Fruit fly (Drosophila melanogaster) whole organism, embryonic: ENCODE results near the gene Nf1.

Source experiments
- Asciz ChIP-seq: fragments of 200-800 bp; sonication (Bioruptor generic); optimal IDR thresholded peaks from 2 replicates; lab custom pipeline; 2017; ENCODE audit warnings: missing biosample characterization, mild to moderate bottlenecking, missing genetic modification characterization, missing genetic modification reagents
- CG11247 ChIP-seq: fragments of 200-800 bp; sonication (Bioruptor generic); IDR thresholded peaks from 2 replicates; pipeline ENCODE4 v1.3.6; 2022; ENCODE audit warnings: missing biosample characterization, missing genetic modification characterization
- CG11504 ChIP-seq: fragments of 200-800 bp; sonication (Bioruptor generic); optimal IDR thresholded peaks from 3 replicates; lab custom pipeline; 2019; ENCODE audit warnings: missing biosample characterization, mild to moderate bottlenecking, missing genetic modification characterization, moderate library complexity
- CG12299 ChIP-seq: fragments of 200-800 bp; sonication (Bioruptor generic); optimal IDR thresholded peaks from 2 replicates; lab custom pipeline; 2018; ENCODE audit warnings: missing biosample characterization, mild to moderate bottlenecking, missing genetic modification characterization
- CG1233 ChIP-seq: fragments of 200-800 bp; sonication (Bioruptor generic); optimal IDR thresholded peaks from 4 replicates; lab custom pipeline; 2018; ENCODE audit warnings: missing biosample characterization, mild to moderate bottlenecking, missing genetic modification characterization
- CG13287 ChIP-seq: fragments of 200-800 bp; sonication (Bioruptor generic); IDR thresholded peaks from 2 replicates; pipeline ENCODE4 v1.3.6; 2022; ENCODE audit warnings: missing biosample characterization, missing genetic modification characterization; ENCODE audit not compliant: partially characterized antibody
- CG2129 ChIP-seq: fragments of 200-800 bp; sonication (Bioruptor generic); IDR thresholded peaks from 2 replicates; pipeline ENCODE4 v1.3.6; 2022; ENCODE audit warnings: missing biosample characterization, missing genetic modification characterization; ENCODE audit not compliant: partially characterized antibody
- CG30403 ChIP-seq: fragments of 200-800 bp; sonication (Bioruptor generic); optimal IDR thresholded peaks from 3 replicates; lab custom pipeline; 2016; ENCODE audit warnings: missing biosample characterization, missing genetic modification characterization
- CG31441 ChIP-seq: fragments of 200-800 bp; sonication (Bioruptor generic); IDR thresholded peaks from 2 replicates; pipeline ENCODE4 v1.3.6; 2022; ENCODE audit warnings: missing biosample characterization, missing genetic modification characterization
- CG32772 ChIP-seq: fragments of 200-800 bp; sonication (Bioruptor generic); IDR thresholded peaks from 2 replicates; pipeline ENCODE4 v1.3.6; 2022; ENCODE audit warnings: missing biosample characterization, missing genetic modification characterization
- CG4328 ChIP-seq: fragments of 200-800 bp; sonication (Bioruptor generic); optimal IDR thresholded peaks from 3 replicates; lab custom pipeline; 2017; ENCODE audit warnings: missing biosample characterization, missing genetic modification reagents, missing genetic modification characterization
- CG4404 ChIP-seq: fragments of 200-800 bp; sonication (Bioruptor generic); IDR thresholded peaks from 2 replicates; pipeline ENCODE4 v1.3.6; 2022; ENCODE audit warnings: missing biosample characterization, missing genetic modification characterization
- CG4707 ChIP-seq: fragments of 200-800 bp; sonication (Bioruptor generic); optimal IDR thresholded peaks from 2 replicates; lab custom pipeline; 2018; ENCODE audit warnings: missing biosample characterization, mild to moderate bottlenecking, missing genetic modification characterization, moderate library complexity
- CG9817 ChIP-seq: fragments of 200-800 bp; sonication (Bioruptor generic); optimal IDR thresholded peaks from 2 replicates; lab custom pipeline; 2018; ENCODE audit warnings: missing biosample characterization, mild to moderate bottlenecking, missing genetic modification characterization, moderate library complexity
- Dek ChIP-seq: fragments of 200-800 bp; sonication (Bioruptor generic); optimal IDR thresholded peaks from 3 replicates; lab custom pipeline; 2019; ENCODE audit warnings: missing biosample characterization, mild to moderate bottlenecking, missing genetic modification characterization, moderate library complexity
- Dref ChIP-seq: fragments of 200-800 bp; sonication (Bioruptor generic); IDR thresholded peaks from 2 replicates; pipeline ENCODE4 v1.3.6; 2022; ENCODE audit warnings: missing biosample characterization, missing genetic modification characterization
- Ets97D ChIP-seq: fragments of 200-800 bp; sonication (Bioruptor generic); optimal IDR thresholded peaks from 3 replicates; lab custom pipeline; 2016; ENCODE audit warnings: missing biosample characterization, missing genetic modification characterization
- HLH4C ChIP-seq: fragments of 200-800 bp; sonication (Bioruptor generic); IDR thresholded peaks from 3 replicates; pipeline ENCODE4 v1.3.6; 2022; ENCODE audit warnings: missing biosample characterization, missing genetic modification characterization; ENCODE audit not compliant: partially characterized antibody
- HmgD ChIP-seq: fragments of 200-800 bp; sonication (Bioruptor generic); optimal IDR thresholded peaks from 3 replicates; lab custom pipeline; 2016; ENCODE audit warnings: missing biosample characterization, missing genetic modification characterization
- Mes4 ChIP-seq: fragments of 200-800 bp; sonication (Bioruptor generic); optimal IDR thresholded peaks from 2 replicates; lab custom pipeline; 2016; ENCODE audit warnings: missing biosample characterization, missing genetic modification characterization
- NFAT ChIP-seq: fragments of 200-800 bp; sonication (Bioruptor generic); IDR thresholded peaks from 2 replicates; pipeline ENCODE4 v1.3.6; 2022; ENCODE audit warnings: missing biosample characterization, missing genetic modification characterization
- Nf-YA ChIP-seq: fragments of 200-800 bp; sonication (Bioruptor generic); IDR thresholded peaks from 2 replicates; pipeline ENCODE4 v1.3.6; 2022; ENCODE audit warnings: missing biosample characterization, missing genetic modification characterization
- Nf-YC ChIP-seq: fragments of 200-800 bp; optimal IDR thresholded peaks from 3 replicates; lab custom pipeline; 2019; ENCODE audit warnings: missing biosample characterization, mild to moderate bottlenecking, missing genetic modification characterization, moderate library complexity
- NfI ChIP-seq: fragments of 200-800 bp; sonication (Bioruptor generic); optimal IDR thresholded peaks from 3 replicates; lab custom pipeline; 2018; ENCODE audit warnings: missing biosample characterization, mild to moderate bottlenecking, missing genetic modification characterization, moderate library complexity
- PHDP ChIP-seq: fragments of 200-800 bp; sonication (Bioruptor generic); optimal IDR thresholded peaks from 3 replicates; lab custom pipeline; 2018; ENCODE audit warnings: missing biosample characterization, mild to moderate bottlenecking, missing genetic modification characterization, moderate library complexity
- Ssrp ChIP-seq: fragments of 200-800 bp; sonication (Bioruptor generic); optimal IDR thresholded peaks from 2 replicates; lab custom pipeline; 2018; ENCODE audit warnings: missing biosample characterization, mild to moderate bottlenecking, missing genetic modification characterization, moderate library complexity
- TFAM ChIP-seq: fragments of 200-800 bp; sonication (Bioruptor generic); optimal IDR thresholded peaks from 2 replicates; lab custom pipeline; 2017; ENCODE audit warnings: missing biosample characterization, missing genetic modification characterization, inconsistent platforms
- Trl ChIP-seq, 3 experiments: fragments of >200 bp in 2 of 3; fragments of 200-800 bp in 1 of 3; sonication (Bioruptor generic) in 1 of 3; optimal IDR thresholded peaks; 2 replicates in 1 of 3; 3 replicates in 2 of 3; lab custom pipeline; 2016 to 2017; ENCODE audit warnings: missing biosample characterization in 1 of 3, missing genetic modification characterization in 1 of 3
- abd-A ChIP-seq: fragments of 200-800 bp; sonication (Bioruptor generic); optimal IDR thresholded peaks from 3 replicates; lab custom pipeline; 2019; ENCODE audit warnings: missing biosample characterization, mild to moderate bottlenecking, missing genetic modification characterization, moderate library complexity
- bbx ChIP-seq: fragments of 200-800 bp; sonication (Bioruptor generic); IDR thresholded peaks from 2 replicates; pipeline ENCODE4 v1.3.6; 2022; ENCODE audit warnings: missing biosample characterization, missing genetic modification characterization; ENCODE audit not compliant: partially characterized antibody
- chn ChIP-seq: fragments of 200-800 bp; sonication (Bioruptor generic); optimal IDR thresholded peaks from 2 replicates; lab custom pipeline; 2016; ENCODE audit warnings: missing biosample characterization, missing genetic modification characterization
- crp ChIP-seq, 2 experiments: fragments of 200-800 bp; sonication (Bioruptor generic); optimal IDR thresholded peaks; 2 replicates in 1 of 2; 3 replicates in 1 of 2; lab custom pipeline; 2017; ENCODE audit warnings: missing biosample characterization in 2 of 2, missing genetic modification characterization in 2 of 2, mild to moderate bottlenecking in 1 of 2, moderate library complexity in 1 of 2
- da ChIP-seq: fragments of 200-800 bp; sonication (Bioruptor generic); optimal IDR thresholded peaks from 2 replicates; lab custom pipeline; 2016; ENCODE audit warnings: missing biosample characterization, missing genetic modification characterization
- dysf ChIP-seq: fragments of 200-800 bp; sonication (Bioruptor generic); IDR thresholded peaks from 3 replicates; pipeline ENCODE4 v1.3.6; 2022; ENCODE audit warnings: missing biosample characterization, missing genetic modification characterization
- ewg ChIP-seq: fragments of 200-800 bp; sonication (Bioruptor generic); optimal IDR thresholded peaks from 3 replicates; lab custom pipeline; 2017; ENCODE audit warnings: mild to moderate bottlenecking, missing biosample characterization, missing genetic modification reagents, missing genetic modification characterization
- gt ChIP-seq: fragments of 200-800 bp; sonication (Bioruptor generic); IDR thresholded peaks from 2 replicates; pipeline ENCODE4 v1.3.6; 2022; ENCODE audit warnings: missing biosample characterization, missing genetic modification characterization
- inv ChIP-seq: fragments of 200-800 bp; sonication (Bioruptor generic); IDR thresholded peaks from 2 replicates; pipeline ENCODE4 v1.3.6; 2022; ENCODE audit warnings: missing biosample characterization, missing genetic modification characterization; ENCODE audit not compliant: partially characterized antibody
- jigr1 ChIP-seq: fragments of 200-800 bp; sonication (Bioruptor generic); IDR thresholded peaks from 3 replicates; pipeline ENCODE4 v1.3.6; 2022; ENCODE audit warnings: missing biosample characterization, missing genetic modification characterization
- knrl ChIP-seq: fragments of 200-800 bp; sonication (Bioruptor generic); IDR thresholded peaks from 3 replicates; pipeline ENCODE4 v1.3.6; 2022; ENCODE audit warnings: missing biosample characterization, missing genetic modification characterization; ENCODE audit not compliant: partially characterized antibody
- lilli ChIP-seq: fragments of 200-800 bp; sonication (Bioruptor generic); optimal IDR thresholded peaks from 3 replicates; lab custom pipeline; 2016; ENCODE audit warnings: missing biosample characterization, missing genetic modification characterization
- luna ChIP-seq: fragments of 200-800 bp; sonication (Bioruptor generic); optimal IDR thresholded peaks from 2 replicates; lab custom pipeline; 2016; ENCODE audit warnings: missing biosample characterization, missing genetic modification characterization
- nerfin-2 ChIP-seq: fragments of 200-800 bp; sonication (Bioruptor generic); IDR thresholded peaks from 2 replicates; pipeline ENCODE4 v1.3.6; 2022; ENCODE audit warnings: missing biosample characterization, missing genetic modification characterization; ENCODE audit not compliant: partially characterized antibody
- pb ChIP-seq: fragments of 200-800 bp; sonication (Bioruptor generic); optimal IDR thresholded peaks from 3 replicates; lab custom pipeline; 2016; ENCODE audit warnings: missing biosample characterization, missing genetic modification characterization
- phol ChIP-seq: fragments of 200-800 bp; sonication (Bioruptor generic); optimal IDR thresholded peaks from 3 replicates; lab custom pipeline; 2018; ENCODE audit warnings: missing biosample characterization, mild to moderate bottlenecking, missing genetic modification characterization, moderate library complexity
- ro ChIP-seq: fragments of 200-800 bp; sonication (Bioruptor generic); IDR thresholded peaks from 2 replicates; pipeline ENCODE4 v1.3.6; 2022; ENCODE audit warnings: missing biosample characterization, missing genetic modification characterization
- seq ChIP-seq: fragments of 200-800 bp; sonication (Bioruptor generic); IDR thresholded peaks from 2 replicates; pipeline ENCODE4 v1.3.6; 2022; ENCODE audit warnings: missing biosample characterization, missing genetic modification characterization
- slp2 ChIP-seq: fragments of 200-800 bp; sonication (Bioruptor generic); optimal IDR thresholded peaks from 2 replicates; lab custom pipeline; 2016; ENCODE audit warnings: missing biosample characterization, missing genetic modification characterization
- so ChIP-seq: fragments of 200-800 bp; sonication (Bioruptor generic); IDR thresholded peaks from 3 replicates; pipeline ENCODE4 v1.3.6; 2022; ENCODE audit warnings: missing biosample characterization, missing genetic modification characterization
- sr ChIP-seq: fragments of 200-800 bp; sonication (Bioruptor generic); IDR thresholded peaks from 3 replicates; pipeline ENCODE4 v1.3.6; 2022; ENCODE audit warnings: missing biosample characterization, missing genetic modification characterization
- vnd ChIP-seq: fragments of 200-800 bp; sonication (Bioruptor generic); IDR thresholded peaks from 3 replicates; pipeline ENCODE4 v1.3.6; 2022; ENCODE audit warnings: missing biosample characterization, missing genetic modification characterization; ENCODE audit not compliant: partially characterized antibody
- zfh2 ChIP-seq: fragments of 200-800 bp; sonication (Bioruptor generic); optimal IDR thresholded peaks from 2 replicates; lab custom pipeline; 2016; ENCODE audit warnings: missing biosample characterization, missing genetic modification characterization

Gene Nf1

DNA sequence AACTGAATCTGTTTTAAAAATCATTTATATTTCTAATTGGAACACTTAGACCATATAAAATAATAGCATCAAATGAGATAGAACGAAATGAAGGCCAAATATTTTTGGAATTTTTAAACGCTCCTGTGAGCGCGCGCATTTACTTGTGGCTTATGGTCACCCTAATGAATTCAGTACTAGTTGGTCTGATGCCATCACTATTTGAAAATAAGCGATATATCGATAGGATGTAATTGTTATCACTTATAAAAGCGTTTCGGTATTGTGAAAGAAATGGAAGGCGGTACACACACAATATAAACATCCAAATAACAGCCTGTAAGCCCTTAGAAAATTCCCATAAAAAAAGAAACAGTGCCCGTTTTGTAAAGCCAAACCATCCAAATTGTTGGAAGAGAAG, at the start of gene Nf1:
Gene Nf1, plus strand, starts transcription at position 280 of the 400 bp plus-strand sequence.
- TF ChIP-seq dysf (GFP tag; lab: Robert Waterston, UW) (no peak), Asciz (GFP tag; lab: Kevin White, UChicago) (no peak), jigr1 (GFP tag; lab: Robert Waterston, UW) (no peak), knrl (GFP tag; lab: Robert Waterston, UW) (peak; percentile 85), abd-A (tag; lab: Kevin White, UChicago) (no peak), pb (GFP tag; lab: Kevin White, UChicago) (no peak), sr (GFP tag; lab: Robert Waterston, UW) (no peak), CG13287 (GFP tag; lab: Robert Waterston, UW) (peak; percentile 90), ewg (no peak), seq (GFP tag; lab: Robert Waterston, UW) (no peak), gt (GFP tag; lab: Robert Waterston, UW) (no peak), HmgD (GFP tag; lab: Kevin White, UChicago) (peak; percentile 24), bbx (GFP tag; lab: Robert Waterston, UW) (peak; percentile 90), Mes4 (GFP tag; lab: Kevin White, UChicago) (no peak), HLH4C (GFP tag; lab: Robert Waterston, UW) (peak; percentile 66), Nf-YC (no peak), ro (no peak), nerfin-2 (GFP tag; lab: Robert Waterston, UW) (peak; percentile 61; the same call in 1 of the 2 replicates), Dek (tag; lab: Kevin White, UChicago) (no peak), CG4328 (GFP tag; lab: Kevin White, UChicago) (no peak), da (GFP tag; lab: Kevin White, UChicago) (no peak), CG11247 (GFP tag; lab: Robert Waterston, UW) (no peak), CG11504 (tag; lab: Kevin White, UChicago) (no peak), Ssrp (no peak), NFAT (GFP tag; lab: Robert Waterston, UW) (no peak), CG4404 (GFP tag; lab: Robert Waterston, UW) (no peak), luna (no peak), CG9817 (tag; lab: Kevin White, UChicago) (no peak), crp (GFP tag; optimal IDR thresholded peaks at IDR 0.05; lab: Kevin White, UChicago) (no peak), CG31441 (GFP tag; lab: Robert Waterston, UW) (no peak), CG1233 (GFP tag; lab: Kevin White, UChicago) (no peak), lilli (no peak), CG32772 (no peak), phol (no peak), TFAM (GFP tag; lab: Kevin White, UChicago) (no peak), Trl (optimal IDR thresholded peaks at IDR 0.05; lab: Kevin White, UChicago) (no peak), Trl (GFP tag; optimal IDR thresholded peaks at IDR 0.05; lab: Kevin White, UChicago) (no peak), NfI (GFP tag; lab: Kevin White, UChicago) (no peak), zfh2 (no peak), CG30403 (GFP tag; lab: Kevin White, UChicago) (no peak), so (GFP tag; lab: Robert Waterston, UW) (no peak), chn (no peak), inv (GFP tag; lab: Robert Waterston, UW) (peak; percentile 74), CG2129 (peak; percentile 65; the same call in 1 of the 2 replicates), Nf-YA (GFP tag; lab: Robert Waterston, UW) (no peak), CG12299 (tag; lab: Kevin White, UChicago) (no peak), Dref (GFP tag; lab: Robert Waterston, UW) (peak; percentile 86), slp2 (no peak), PHDP (tag; lab: Kevin White, UChicago) (no peak), vnd (GFP tag; lab: Robert Waterston, UW) (peak; percentile 70), CG4707 (GFP tag; lab: Kevin White, UChicago) (no peak), Ets97D (peak; percentile 83)
